Worm (Caenorhabditis elegans): Measurements from ENCODE around the gene lin-66.

Gene lin-66

DNA sequence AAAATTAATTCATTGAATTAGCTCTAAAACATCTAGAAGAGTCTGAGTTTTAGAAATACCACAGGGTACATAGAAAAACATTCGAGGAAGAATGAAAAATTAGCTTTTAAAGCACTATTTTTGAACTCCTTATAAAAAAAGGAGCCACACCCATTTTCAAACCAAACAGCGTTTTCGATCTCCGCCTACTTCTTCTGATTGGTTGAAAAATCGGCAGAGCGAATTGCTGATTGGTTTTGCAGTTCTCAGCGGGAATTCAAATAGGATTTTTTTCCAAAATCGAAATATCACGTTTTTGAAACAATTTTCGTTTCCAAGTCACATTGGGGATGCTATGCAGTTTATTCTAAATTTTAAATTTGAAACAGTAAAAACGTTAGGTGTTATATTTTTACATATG lies 9.8 kb upstream of the lin-66 start:
- peak; percentile 94 for TF ChIP-seq nfya-1 (tag; optimal IDR thresholded peaks at IDR 0.05; ENCODE audit: insufficient read depth)
- no peak for TF ChIP-seq eor-1 (tag; optimal IDR thresholded peaks at IDR 0.05)

- TF ChIP-seq ceh-9 (tag; optimal IDR thresholded peaks at IDR 0.05): no peak
- TF ChIP-seq nfya-1 (tag; optimal IDR thresholded peaks at IDR 0.05; ENCODE audit: insufficient read depth): peak; percentile 63
- no peak for TF ChIP-seq nhr-77 (tag; optimal IDR thresholded peaks at IDR 0.05)
These were observed 9.1 kb upstream of the lin-66 start for ce11 chrIV:13878738-13879137.

- TF ChIP-seq egl-5 (tag; optimal IDR thresholded peaks at IDR 0.05) (no peak), hmg-11 (tag; optimal IDR thresholded peaks at IDR 0.05) (no peak), fkh-10 (GFP tag; optimal IDR thresholded peaks at IDR 0.05) (no peak), elt-2 (tag; optimal IDR thresholded peaks at IDR 0.05) (no peak)
These were observed 8.0 kb upstream of the lin-66 start, which contains the start of gene B0513.4 for ce11 chrIV:13879851-13880250. B0513.4 (plus strand) TSS chrIV:13880151.

- TF ChIP-seq nhr-11 (tag; optimal IDR thresholded peaks at IDR 0.05) (no peak), nfya-1 (tag; optimal IDR thresholded peaks at IDR 0.05; ENCODE audit: insufficient read depth) (no peak), sea-2 (GFP tag; optimal IDR thresholded peaks at IDR 0.05) (no peak), daf-12 (tag; optimal IDR thresholded peaks at IDR 0.05) (no peak), ztf-4 (tag; optimal IDR thresholded peaks at IDR 0.05) (no peak), eor-1 (tag; optimal IDR thresholded peaks at IDR 0.05) (no peak), tbx-2 (tag; optimal IDR thresholded peaks at IDR 0.05) (no peak), nhr-43 (tag; optimal IDR thresholded peaks at IDR 0.05; ENCODE audit: poor library complexity, severe bottlenecking) (no peak), zag-1 (tag; optimal IDR thresholded peaks at IDR 0.05) (no peak), ceh-16 (tag; optimal IDR thresholded peaks at IDR 0.05) (no peak), lin-39 (tag; optimal IDR thresholded peaks at IDR 0.05) (no peak), nhr-23 (tag; optimal IDR thresholded peaks at IDR 0.05) (no peak)
These were observed 7.5 kb upstream of the lin-66 start for ce11 chrIV:13880370-13880769.

- TF ChIP-seq ceh-9 (tag; optimal IDR thresholded peaks at IDR 0.05) (no peak), nfya-1 (tag; optimal IDR thresholded peaks at IDR 0.05; ENCODE audit: insufficient read depth) (peak; percentile 18), mdl-1 (tag; optimal IDR thresholded peaks at IDR 0.05) (no peak), nhr-11 (tag; optimal IDR thresholded peaks at IDR 0.05) (no peak), zag-1 (tag; optimal IDR thresholded peaks at IDR 0.05) (no peak), jun-1 (tag; optimal IDR thresholded peaks at IDR 0.05) (no peak)
These were observed 7.1 kb upstream of the lin-66 start for ce11 chrIV:13880803-13881202.

- TF ChIP-seq mdl-1 (tag; optimal IDR thresholded peaks at IDR 0.05) (no peak), nhr-77 (tag; optimal IDR thresholded peaks at IDR 0.05) (no peak), fkh-10 (GFP tag; optimal IDR thresholded peaks at IDR 0.05) (peak; percentile 44), nfya-1 (tag; optimal IDR thresholded peaks at IDR 0.05; ENCODE audit: insufficient read depth) (peak; percentile 98), skn-1 (tag; optimal IDR thresholded peaks at IDR 0.05) (peak; percentile 76), ZK546.5 (tag; optimal IDR thresholded peaks at IDR 0.05) (no peak), nhr-25 (tag; optimal IDR thresholded peaks at IDR 0.05) (peak; percentile 89), egl-5 (tag; optimal IDR thresholded peaks at IDR 0.05) (peak; percentile 83), lin-15B (tag; optimal IDR thresholded peaks at IDR 0.05) (peak; percentile 87), fos-1 (tag; optimal IDR thresholded peaks at IDR 0.05) (no peak), nhr-43 (tag; optimal IDR thresholded peaks at IDR 0.05; ENCODE audit: poor library complexity, severe bottlenecking) (no peak), nhr-23 (tag; optimal IDR thresholded peaks at IDR 0.05) (peak; percentile 80), ama-1 (optimal IDR thresholded peaks at IDR 0.05) (peak; percentile 70), pha-4 (tag; optimal IDR thresholded peaks at IDR 0.05) (peak; percentile 96), eor-1 (tag; optimal IDR thresholded peaks at IDR 0.05) (no peak), tbx-2 (tag; optimal IDR thresholded peaks at IDR 0.05) (peak; percentile 25), lsy-12 (tag; optimal IDR thresholded peaks at IDR 0.05) (peak; percentile 71), fkh-2 (tag; optimal IDR thresholded peaks at IDR 0.05) (no peak), lin-39 (tag; optimal IDR thresholded peaks at IDR 0.05) (peak; percentile 85), ceh-16 (tag; optimal IDR thresholded peaks at IDR 0.05) (no peak), zag-1 (tag; optimal IDR thresholded peaks at IDR 0.05) (no peak), ztf-4 (tag; optimal IDR thresholded peaks at IDR 0.05) (no peak), snpc-4 (tag; optimal IDR thresholded peaks at IDR 0.05) (peak; percentile 49), elt-2 (tag; optimal IDR thresholded peaks at IDR 0.05) (peak; percentile 57), R02D3.7 (tag; optimal IDR thresholded peaks at IDR 0.05) (peak; percentile 99), nhr-76 (tag; optimal IDR thresholded peaks at IDR 0.05) (no peak), aly-2 (tag; optimal IDR thresholded peaks at IDR 0.05) (no peak), nhr-12 (tag; optimal IDR thresholded peaks at IDR 0.05) (no peak), ceh-9 (tag; optimal IDR thresholded peaks at IDR 0.05) (no peak), unc-39 (tag; optimal IDR thresholded peaks at IDR 0.05) (no peak), elt-1 (tag; optimal IDR thresholded peaks at IDR 0.05) (peak; percentile 12), nhr-67 (tag; optimal IDR thresholded peaks at IDR 0.05) (no peak), jun-1 (tag; optimal IDR thresholded peaks at IDR 0.05) (peak; percentile 61), nhr-11 (tag; optimal IDR thresholded peaks at IDR 0.05) (no peak), nhr-237 (tag; optimal IDR thresholded peaks at IDR 0.05) (no peak), elt-3 (tag; optimal IDR thresholded peaks at IDR 0.05) (no peak), ztf-11 (tag; optimal IDR thresholded peaks at IDR 0.05) (no peak)
These were observed 6.1 kb upstream of the lin-66 start, which contains the start of gene rpl-29 for ce11 chrIV:13881754-13882275. rpl-29 (plus strand) TSS chrIV:13882225.
